Worm (Caenorhabditis elegans) whole organism, young adult: ENCODE results near the gene tbx-35.

Source experiments
- F10E7.11 ChIP-seq: sonication (generic microtip); optimal IDR thresholded peaks from 2 replicates; lab custom pipeline; 2017; ENCODE audit warnings: mild to moderate bottlenecking, missing genetic modification characterization, moderate library complexity, missing compliant biosample characterization
- F22D6.2 ChIP-seq: sonication (generic microtip); optimal IDR thresholded peaks from 2 replicates; lab custom pipeline; 2016; ENCODE audit warnings: mild to moderate bottlenecking, missing genetic modification characterization, missing compliant biosample characterization
- F39B2.1 ChIP-seq: fragments of 200-800 bp; sonication (Bioruptor generic); IDR thresholded peaks from 2 replicates; pipeline ENCODE4 v1.3.6; 2022; ENCODE audit warnings: missing genetic modification reagents, missing genetic modification characterization, missing compliant biosample characterization
- F57A8.1 ChIP-seq: fragments of 200-800 bp; sonication (Bioruptor generic); optimal IDR thresholded peaks from 2 replicates; lab custom pipeline; 2018; ENCODE audit warnings: mild to moderate bottlenecking, missing genetic modification characterization, moderate library complexity, missing compliant biosample characterization
- Y79H2A.3 ChIP-seq: fragments of 200-800 bp; sonication (Bioruptor generic); conservative IDR thresholded peaks from 2 replicates; pipeline ENCODE4 v1.3.6; 2022; ENCODE audit warnings: missing genetic modification reagents, missing genetic modification characterization, missing compliant biosample characterization
- ama-1 ChIP-seq, 3 experiments: fragments of 150-350 bp in 1 of 3; sonication (generic microtip) in 2 of 3; optimal IDR thresholded peaks; 2 replicates each; lab custom pipeline; 2014 to 2018; ENCODE audit warnings: missing biosample characterization in 2 of 3, missing genetic modification characterization in 2 of 3, missing genetic modification reagents in 2 of 3
- lin-35 ChIP-seq, 3 experiments: fragments of 150-350 bp in 2 of 3; sonication (generic microtip) in 1 of 3; optimal IDR thresholded peaks; 2 replicates each; lab custom pipeline; 2014 to 2018; ENCODE audit warnings: missing biosample characterization in 3 of 3, missing genetic modification characterization in 3 of 3, missing genetic modification reagents in 3 of 3
- mes-4 ChIP-seq: sonication (generic microtip); optimal IDR thresholded peaks from 2 replicates; lab custom pipeline; 2016; ENCODE audit warnings: missing genotype, missing genetic modification characterization, missing compliant biosample characterization
- nhr-80 ChIP-seq: sonication (generic microtip); optimal IDR thresholded peaks from 2 replicates; lab custom pipeline; 2016; ENCODE audit warnings: missing genetic modification characterization, missing compliant biosample characterization
- pha-4 ChIP-seq: fragments of 150-350 bp; sonication (generic microtip); optimal IDR thresholded peaks from 2 replicates; lab custom pipeline; 2014; ENCODE audit warnings: missing biosample characterization, missing genetic modification reagents, missing genetic modification characterization
- rec-8 ChIP-seq, 2 experiments: sonication (generic microtip); optimal IDR thresholded peaks; 2 replicates each; lab custom pipeline; 2016; ENCODE audit warnings: mild to moderate bottlenecking in 2 of 2, missing genetic modification characterization in 2 of 2, missing genetic modification reagents in 2 of 2, missing genotype in 2 of 2, missing biosample characterization in 1 of 2, missing compliant biosample characterization in 1 of 2, moderate library complexity in 1 of 2
- snpc-4 ChIP-seq, 5 experiments: fragments of 150-350 bp in 1 of 5; sonication (generic microtip) in 4 of 5; optimal IDR thresholded peaks; 2 replicates each; lab custom pipeline; 2014 to 2018; ENCODE audit warnings: missing genetic modification characterization in 5 of 5, missing biosample characterization in 3 of 5, antibody characterized with exemption in 2 of 5, mild to moderate bottlenecking in 2 of 5, missing compliant biosample characterization in 2 of 5, missing genotype in 2 of 5, moderate library complexity in 2 of 5, missing genetic modification reagents in 1 of 5
- ztf-28 ChIP-seq: fragments of 200-800 bp; sonication (Bioruptor generic); IDR thresholded peaks from 2 replicates; pipeline ENCODE4 v1.3.6; 2022; ENCODE audit warnings: missing genetic modification reagents, missing genetic modification characterization, missing compliant biosample characterization
- ztf-6 ChIP-seq: fragments of 200-800 bp; sonication (Bioruptor generic); IDR thresholded peaks from 2 replicates; pipeline ENCODE4 v1.3.6; 2022; ENCODE audit warnings: missing genetic modification reagents, missing genetic modification characterization, missing compliant biosample characterization

DNA sequence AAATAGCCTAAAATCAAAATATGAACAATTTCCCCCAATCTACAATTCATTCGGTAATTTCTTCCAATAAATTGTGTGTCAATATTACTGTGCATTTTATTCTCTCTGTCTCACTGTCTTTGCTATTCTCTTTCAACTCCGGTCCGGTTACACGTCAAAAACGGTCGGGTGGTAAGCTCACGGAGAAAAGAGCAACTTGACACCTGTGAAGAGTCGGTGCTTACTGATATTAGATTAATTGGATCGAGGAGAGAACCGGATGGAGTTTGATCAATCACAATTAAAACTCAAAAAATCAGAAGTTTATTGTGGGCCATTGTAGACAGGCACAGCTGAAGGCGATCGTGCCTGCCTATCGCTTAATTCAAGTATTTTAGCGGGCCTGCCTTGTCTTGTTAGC, 49.7 kb upstream of the tbx-35 start:
- TF ChIP-seq pha-4 (tag; lab: Kevin White, UChicago) (no peak), rec-8 (tag; optimal IDR thresholded peaks at IDR 0.05; lab: Kevin White, UChicago) (no peak), ama-1 (optimal IDR thresholded peaks at IDR 0.05; lab: Kevin White, UChicago) (peak; percentile 33), ama-1 (GFP tag; optimal IDR thresholded peaks at IDR 0.05; lab: Kevin White, UChicago) (no peak), ztf-28 (GFP tag; lab: Robert Waterston, UW) (no peak), ztf-6 (GFP tag; lab: Robert Waterston, UW) (no peak), snpc-4 (GFP tag; optimal IDR thresholded peaks at IDR 0.05; lab: Kevin White, UChicago) (no peak), snpc-4 (tag; optimal IDR thresholded peaks at IDR 0.05; lab: Kevin White, UChicago) (peak in 1 of 4 experiments; percentile 20), nhr-80 (tag; lab: Kevin White, UChicago) (no peak), Y79H2A.3 (no peak), F57A8.1 (GFP tag; lab: Kevin White, UChicago) (no peak), F39B2.1 (GFP tag; lab: Robert Waterston, UW) (no peak), mes-4 (tag; lab: Kevin White, UChicago) (no peak), F10E7.11 (tag; lab: Kevin White, UChicago) (no peak), lin-35 (GFP tag; optimal IDR thresholded peaks at IDR 0.05; lab: Kevin White, UChicago) (peak in 1 of 3 experiments; percentile 55), F22D6.2 (no peak)
